Worm (Caenorhabditis elegans) whole organism, L1 larva: Measurements from ENCODE around the gene srg-64.

Experiments used
- egl-27 ChIP-seq, 2 experiments: fragments of 150-350 bp in 1 of 2; sonication (generic microtip); optimal IDR thresholded peaks; 3 replicates each; lab custom pipeline; 2017 to 2018; ENCODE audit warnings: missing biosample characterization in 2 of 2, missing genetic modification characterization in 2 of 2, missing genetic modification reagents in 2 of 2
- elt-3 ChIP-seq, 6 experiments: fragments of 150-350 bp in 1 of 6; sonication (generic microtip); optimal IDR thresholded peaks; 2 replicates each; lab custom pipeline; 2017 to 2018; ENCODE audit warnings: missing biosample characterization in 6 of 6, missing genetic modification characterization in 6 of 6, inconsistent platforms in 1 of 6
- nhr-237 ChIP-seq: fragments of 150-350 bp; optimal IDR thresholded peaks from 2 replicates; lab custom pipeline; 2014; ENCODE audit warnings: missing biosample characterization, missing genetic modification characterization
- nhr-77 ChIP-seq: fragments of 150-350 bp; optimal IDR thresholded peaks from 2 replicates; lab custom pipeline; 2014; ENCODE audit warnings: missing biosample characterization, missing genetic modification characterization
- unc-130 ChIP-seq: fragments of 150-350 bp; optimal IDR thresholded peaks from 2 replicates; lab custom pipeline; 2017; ENCODE audit warnings: missing biosample characterization, missing genetic modification characterization, inconsistent platforms

ce11 chrX:15757169-15757568, 16.7 kb upstream of the srg-64 start, which contains the start of gene wrt-4:
- TF ChIP-seq nhr-77 (tag; lab: Kevin White, UChicago) (no peak), egl-27 (tag; optimal IDR thresholded peaks at IDR 0.05; lab: Kevin White, UChicago) (no peak), elt-3 (tag; optimal IDR thresholded peaks at IDR 0.05; lab: Kevin White, UChicago) (no peak), unc-130 (no peak), nhr-237 (tag; lab: Kevin White, UChicago) (no peak)
